Fruit fly (Drosophila melanogaster): ENCODE results near the gene Hsp22.

Hsp22 gene

dm6 chr3L:9381602-9382001 is 8.9 kb downstream of the Hsp22 start, which contains the start of gene Hsp23 (continued):
- TF ChIP-seq CG1621 (tag; optimal IDR thresholded peaks at IDR 0.05) (peak; percentile 13), fd85E (GFP tag; optimal IDR thresholded peaks at IDR 0.05) (no peak), eg (GFP tag; IDR thresholded peaks at IDR 0.05) (peak; percentile 37; the same call in 1 of the 3 replicates), Blimp-1 (GFP tag; optimal IDR thresholded peaks at IDR 0.05) (peak; percentile 92), CG9139 (GFP tag; optimal IDR thresholded peaks at IDR 0.05) (peak; percentile 66), CG6792 (GFP tag; optimal IDR thresholded peaks at IDR 0.05) (no peak), Eip75B (GFP tag; optimal IDR thresholded peaks at IDR 0.05) (peak; percentile 65), svp (GFP tag) (peak; percentile 91), salr (GFP tag; optimal IDR thresholded peaks at IDR 0.05) (no peak), CG6808 (GFP tag; optimal IDR thresholded peaks at IDR 0.05) (peak; percentile 61), CG8119 (GFP tag; IDR thresholded peaks at IDR 0.05) (peak; percentile 22; the same call in 1 of the 3 replicates), Met (GFP tag; optimal IDR thresholded peaks at IDR 0.05) (peak; percentile 5), Sox102F (GFP tag; optimal IDR thresholded peaks at IDR 0.05) (peak; percentile 43), Eip93F (GFP tag; optimal IDR thresholded peaks at IDR 0.05) (peak; percentile 77), CG31627 (GFP tag; optimal IDR thresholded peaks at IDR 0.05) (no peak), ss (GFP tag; optimal IDR thresholded peaks at IDR 0.05) (peak; percentile 64 to 71), CG6276 (GFP tag; optimal IDR thresholded peaks at IDR 0.05) (peak; percentile 13), CG11762 (GFP tag; optimal IDR thresholded peaks at IDR 0.05; ENCODE audit: insufficient read depth) (no peak), lz (GFP tag; optimal IDR thresholded peaks at IDR 0.05) (peak; percentile 20)

dm6 chr3L:9383345-9384075 is 10.8 kb downstream of the Hsp22 start, which contains the start of gene Hsp27:
Hsp27 (plus strand) TSS chr3L:9384063.
- peak; percentile 100 for TF ChIP-seq CG15336 (GFP tag; IDR thresholded peaks at IDR 0.05)
- peak; percentile 100 for TF ChIP-seq Sox14 (GFP tag; optimal IDR thresholded peaks at IDR 0.05)
- TF ChIP-seq svp (GFP tag), result peak; percentile 100
- peak; percentile 70 for TF ChIP-seq Hr38 (GFP tag; optimal IDR thresholded peaks at IDR 0.05)
- TF ChIP-seq eg (GFP tag; IDR thresholded peaks at IDR 0.05), result peak; percentile 100
- peak; percentile 100 for TF ChIP-seq Eip75B (GFP tag; optimal IDR thresholded peaks at IDR 0.05)
- TF ChIP-seq Smox (GFP tag; optimal IDR thresholded peaks at IDR 0.05), result peak; percentile 99
- TF ChIP-seq Gug (GFP tag; IDR thresholded peaks at IDR 0.05), result peak; percentile 100
- TF ChIP-seq CG7368 (GFP tag; optimal IDR thresholded peaks at IDR 0.05), result peak; percentile 100
- TF ChIP-seq Ets21C (GFP tag; optimal IDR thresholded peaks at IDR 0.05), result peak; percentile 99
- peak; percentile 100 for TF ChIP-seq CG8319 (GFP tag; optimal IDR thresholded peaks at IDR 0.05)
- peak; percentile 99 for TF ChIP-seq CG16779 (tag; optimal IDR thresholded peaks at IDR 0.05)
- peak; percentile 100 for TF ChIP-seq Lpt (GFP tag; optimal IDR thresholded peaks at IDR 0.05)
- TF ChIP-seq Ets96B (tag; optimal IDR thresholded peaks at IDR 0.05), result peak; percentile 100
- TF ChIP-seq fd59A (GFP tag; optimal IDR thresholded peaks at IDR 0.05), result peak; percentile 99
- peak; percentile 100 for TF ChIP-seq CG3919 (GFP tag; optimal IDR thresholded peaks at IDR 0.05)
- TF ChIP-seq Blimp-1 (GFP tag; optimal IDR thresholded peaks at IDR 0.05), result peak; percentile 98
- peak; percentile 100 for TF ChIP-seq Eip93F (GFP tag; optimal IDR thresholded peaks at IDR 0.05)
- TF ChIP-seq CG6276 (GFP tag; optimal IDR thresholded peaks at IDR 0.05), result peak; percentile 100
- TF ChIP-seq Hr4 (GFP tag; optimal IDR thresholded peaks at IDR 0.05), result peak; percentile 100
- peak; percentile 100 for TF ChIP-seq Sox102F (GFP tag; optimal IDR thresholded peaks at IDR 0.05)
- TF ChIP-seq CG1621 (tag; optimal IDR thresholded peaks at IDR 0.05), result peak; percentile 99
- peak; percentile 99 for TF ChIP-seq Hr39 (GFP tag; optimal IDR thresholded peaks at IDR 0.05)
- peak; percentile 100 for TF ChIP-seq pdm3 (GFP tag; optimal IDR thresholded peaks at IDR 0.05)
- TF ChIP-seq CG34406 (GFP tag; optimal IDR thresholded peaks at IDR 0.05), result peak; percentile 100
- TF ChIP-seq CG3032 (tag; optimal IDR thresholded peaks at IDR 0.05), result peak; percentile 100
- TF ChIP-seq net (GFP tag; optimal IDR thresholded peaks at IDR 0.05), result peak; percentile 100
- peak; percentile 100 for TF ChIP-seq CG6163 (GFP tag; IDR thresholded peaks at IDR 0.05)
- TF ChIP-seq lz (GFP tag; optimal IDR thresholded peaks at IDR 0.05), result peak; percentile 100
- TF ChIP-seq CG10669 (GFP tag; optimal IDR thresholded peaks at IDR 0.05), result peak; percentile 100
- peak; percentile 100 for TF ChIP-seq CG10631 (GFP tag; optimal IDR thresholded peaks at IDR 0.05)
- peak; percentile 100 for TF ChIP-seq cyc (GFP tag; optimal IDR thresholded peaks at IDR 0.05)
- TF ChIP-seq CG8119 (GFP tag; IDR thresholded peaks at IDR 0.05), result peak; percentile 100
- peak; percentile 100 for TF ChIP-seq topi (GFP tag; optimal IDR thresholded peaks at IDR 0.05)
- peak; percentile 100 for TF ChIP-seq acj6 (GFP tag; optimal IDR thresholded peaks at IDR 0.05)
- peak; percentile 100 for TF ChIP-seq esn (GFP tag; optimal IDR thresholded peaks at IDR 0.05)
- peak; percentile 100 for TF ChIP-seq CG11902 (GFP tag; optimal IDR thresholded peaks at IDR 0.05)
- peak; percentile 99 to 100 for TF ChIP-seq salr (GFP tag; optimal IDR thresholded peaks at IDR 0.05)
- TF ChIP-seq ss (GFP tag; optimal IDR thresholded peaks at IDR 0.05), result peak; percentile 99
- peak; percentile 100 for TF ChIP-seq dac (GFP tag; optimal IDR thresholded peaks at IDR 0.05)
